Fruit fly (Drosophila melanogaster) Kc167 (cell line): Measurements from ENCODE around the gene CG2608.

Experiments
- Myc ChIP-seq: fragments of >200 bp; optimal IDR thresholded peaks from 2 replicates; lab custom pipeline; 2017; ENCODE audit warnings: missing external identifiers
- h ChIP-seq: fragments of >200 bp; optimal IDR thresholded peaks from 3 replicates; lab custom pipeline; 2018; ENCODE audit warnings: missing external identifiers
- psq ChIP-seq: fragments of >200 bp; optimal IDR thresholded peaks from 2 replicates; lab custom pipeline; 2017; ENCODE audit warnings: missing external identifiers

dm6 chr2L:20634215-20634614, 11.4 kb upstream of the CG2608 start, which contains the start of gene CG17472:
- TF ChIP-seq h (lab: Kevin White, UChicago): no peak
- TF ChIP-seq Myc (lab: Kevin White, UChicago): no peak
- no peak for TF ChIP-seq psq (lab: Kevin White, UChicago)
